Worm (Caenorhabditis elegans) whole organism, young adult: Measurements from ENCODE around the gene B0395.3.

Source experiments
- F10E7.11 ChIP-seq: sonication (generic microtip); optimal IDR thresholded peaks from 2 replicates; lab custom pipeline; 2017; ENCODE audit warnings: mild to moderate bottlenecking, missing genetic modification characterization, moderate library complexity, missing compliant biosample characterization
- F33H1.4 ChIP-seq: fragments of 200-800 bp; sonication (Bioruptor generic); IDR thresholded peaks from 2 replicates; pipeline ENCODE4 v1.3.6; 2022; ENCODE audit warnings: missing genetic modification reagents, missing genetic modification characterization, missing compliant biosample characterization
- F39B2.1 ChIP-seq: fragments of 200-800 bp; sonication (Bioruptor generic); IDR thresholded peaks from 2 replicates; pipeline ENCODE4 v1.3.6; 2022; ENCODE audit warnings: missing genetic modification reagents, missing genetic modification characterization, missing compliant biosample characterization
- F49E8.2 ChIP-seq: sonication (generic microtip); optimal IDR thresholded peaks from 3 replicates; lab custom pipeline; 2017; ENCODE audit warnings: missing genetic modification characterization, mild to moderate bottlenecking, missing compliant biosample characterization, antibody characterized with exemption, moderate library complexity; ENCODE audit not compliant: insufficient read depth
- F52B5.7 ChIP-seq: sonication (generic microtip); optimal IDR thresholded peaks from 2 replicates; lab custom pipeline; 2016; ENCODE audit warnings: mild to moderate bottlenecking, missing genetic modification characterization, missing compliant biosample characterization
- F57A8.1 ChIP-seq: fragments of 200-800 bp; sonication (Bioruptor generic); optimal IDR thresholded peaks from 2 replicates; lab custom pipeline; 2018; ENCODE audit warnings: mild to moderate bottlenecking, missing genetic modification characterization, moderate library complexity, missing compliant biosample characterization
- Y53G8AR.9 ChIP-seq: fragments of 200-800 bp; sonication (Bioruptor generic); conservative IDR thresholded peaks from 2 replicates; pipeline ENCODE4 v1.3.6; 2022; ENCODE audit warnings: missing genetic modification reagents, missing genetic modification characterization, missing compliant biosample characterization
- Y56A3A.18 ChIP-seq: fragments of 200-800 bp; sonication (Bioruptor generic); IDR thresholded peaks from 2 replicates; pipeline ENCODE4 v1.3.6; 2022; ENCODE audit warnings: missing genetic modification reagents, missing genetic modification characterization, missing compliant biosample characterization
- Y79H2A.3 ChIP-seq: fragments of 200-800 bp; sonication (Bioruptor generic); conservative IDR thresholded peaks from 2 replicates; pipeline ENCODE4 v1.3.6; 2022; ENCODE audit warnings: missing genetic modification reagents, missing genetic modification characterization, missing compliant biosample characterization
- Y95B8A.8 ChIP-seq: fragments of 200-800 bp; sonication (Bioruptor generic); IDR thresholded peaks from 2 replicates; pipeline ENCODE4 v1.3.6; 2022; ENCODE audit warnings: missing genetic modification reagents, missing genetic modification characterization, missing compliant biosample characterization
- attf-5 ChIP-seq: fragments of 200-800 bp; sonication (Bioruptor generic); optimal IDR thresholded peaks from 2 replicates; lab custom pipeline; 2018; ENCODE audit warnings: mild to moderate bottlenecking, missing genetic modification characterization, missing compliant biosample characterization
- attf-6 ChIP-seq: fragments of 200-800 bp; sonication (Bioruptor generic); IDR thresholded peaks from 2 replicates; pipeline ENCODE4 v1.3.6; 2022; ENCODE audit warnings: missing genetic modification reagents, missing genetic modification characterization, missing compliant biosample characterization
- cebp-1 ChIP-seq, 2 experiments: fragments of 200-800 bp in 1 of 2; sonication (Bioruptor generic) in 1 of 2; sonication (generic microtip) in 1 of 2; IDR thresholded peaks in 1 of 2; optimal IDR thresholded peaks in 1 of 2; 2 replicates each; pipeline versions ENCODE4 v1.3.6 to Lab custom; 2017 to 2022; ENCODE audit warnings: missing compliant biosample characterization in 2 of 2, missing genetic modification characterization in 2 of 2, mild to moderate bottlenecking in 1 of 2, missing genetic modification reagents in 1 of 2, moderate library complexity in 1 of 2
- cebp-2 ChIP-seq: fragments of 200-800 bp; sonication (Bioruptor generic); IDR thresholded peaks from 2 replicates; pipeline ENCODE4 v1.3.6; 2022; ENCODE audit warnings: missing genetic modification characterization, missing compliant biosample characterization
- ceh-27 ChIP-seq: fragments of 200-800 bp; sonication (Bioruptor generic); optimal IDR thresholded peaks from 2 replicates; lab custom pipeline; 2018; ENCODE audit warnings: mild to moderate bottlenecking, missing genetic modification characterization, moderate library complexity, missing compliant biosample characterization
- ceh-40 ChIP-seq: fragments of 200-800 bp; sonication (Bioruptor generic); IDR thresholded peaks from 2 replicates; pipeline ENCODE4 v1.3.6; 2022; ENCODE audit warnings: missing genetic modification characterization, missing compliant biosample characterization
- chd-7 ChIP-seq: sonication (generic microtip); optimal IDR thresholded peaks from 2 replicates; lab custom pipeline; 2016; ENCODE audit warnings: mild to moderate bottlenecking, missing genetic modification characterization, moderate library complexity, missing compliant biosample characterization
- efl-1 ChIP-seq: fragments of 150-350 bp; optimal IDR thresholded peaks from 2 replicates; lab custom pipeline; 2014; ENCODE audit warnings: missing biosample characterization, missing genetic modification reagents, missing genetic modification characterization
- egl-18 ChIP-seq: fragments of 200-800 bp; sonication (Bioruptor generic); IDR thresholded peaks from 2 replicates; pipeline ENCODE4 v1.3.6; 2022; ENCODE audit warnings: missing genetic modification reagents, missing genetic modification characterization, missing compliant biosample characterization
- egl-44 ChIP-seq: fragments of 200-800 bp; sonication (Bioruptor generic); IDR thresholded peaks from 2 replicates; pipeline ENCODE4 v1.3.6; 2022; ENCODE audit warnings: missing genetic modification reagents, missing genetic modification characterization, missing compliant biosample characterization
- ets-4 ChIP-seq: fragments of 200-800 bp; sonication (Bioruptor generic); optimal IDR thresholded peaks from 2 replicates; lab custom pipeline; 2018; ENCODE audit warnings: mild to moderate bottlenecking, missing genetic modification characterization, missing compliant biosample characterization
- hlh-26 ChIP-seq: fragments of 200-800 bp; sonication (Bioruptor generic); conservative IDR thresholded peaks from 2 replicates; pipeline ENCODE4 v1.3.6; 2022; ENCODE audit warnings: missing genetic modification reagents, missing genetic modification characterization, missing compliant biosample characterization
- hmg-1.2 ChIP-seq: fragments of 200-800 bp; sonication (Bioruptor generic); IDR thresholded peaks from 2 replicates; pipeline ENCODE4 v1.3.6; 2022; ENCODE audit warnings: missing genetic modification reagents, missing genetic modification characterization, missing compliant biosample characterization
- hrde-1 ChIP-seq: sonication (generic microtip); optimal IDR thresholded peaks from 2 replicates; lab custom pipeline; 2016; ENCODE audit warnings: missing genetic modification characterization, mild to moderate bottlenecking, missing compliant biosample characterization, moderate library complexity, missing genotype, missing genetic modification reagents, borderline replicate concordance
- let-607 ChIP-seq, 2 experiments: fragments of 200-800 bp in 1 of 2; sonication (Bioruptor generic) in 1 of 2; sonication (generic microtip) in 1 of 2; optimal IDR thresholded peaks; 2 replicates each; lab custom pipeline; 2016 to 2018; ENCODE audit warnings: mild to moderate bottlenecking in 2 of 2, missing compliant biosample characterization in 2 of 2, missing genetic modification characterization in 2 of 2, moderate library complexity in 2 of 2, missing genotype in 1 of 2
- lin-40 ChIP-seq: sonication (generic microtip); optimal IDR thresholded peaks from 2 replicates; lab custom pipeline; 2016; ENCODE audit warnings: missing genetic modification characterization, mild to moderate bottlenecking, missing compliant biosample characterization, missing genotype, missing genetic modification reagents
- lin-54 ChIP-seq: fragments of 200-800 bp; sonication (Bioruptor generic); optimal IDR thresholded peaks from 2 replicates; lab custom pipeline; 2018; ENCODE audit warnings: mild to moderate bottlenecking, missing genetic modification characterization, missing compliant biosample characterization
- lsl-1 ChIP-seq: fragments of 200-800 bp; sonication (Bioruptor generic); optimal IDR thresholded peaks from 2 replicates; lab custom pipeline; 2018; ENCODE audit warnings: mild to moderate bottlenecking, missing genetic modification characterization, moderate library complexity, missing compliant biosample characterization
- madf-3 ChIP-seq: fragments of 200-800 bp; sonication (Bioruptor generic); IDR thresholded peaks from 2 replicates; pipeline ENCODE4 v1.3.6; 2022; ENCODE audit warnings: missing genetic modification reagents, missing genetic modification characterization, missing compliant biosample characterization
- madf-6 ChIP-seq: fragments of 200-800 bp; sonication (Bioruptor generic); IDR thresholded peaks from 2 replicates; pipeline ENCODE4 v1.3.6; 2022; ENCODE audit warnings: missing genetic modification reagents, missing genetic modification characterization, missing compliant biosample characterization
- mcd-1 ChIP-seq: fragments of 200-800 bp; sonication (Bioruptor generic); IDR thresholded peaks from 2 replicates; pipeline ENCODE4 v1.3.6; 2022; ENCODE audit warnings: missing genetic modification reagents, missing genetic modification characterization, missing compliant biosample characterization
- mel-28 ChIP-seq: sonication (generic microtip); optimal IDR thresholded peaks from 2 replicates; lab custom pipeline; 2016; ENCODE audit warnings: borderline replicate concordance, mild to moderate bottlenecking, missing genetic modification characterization, missing compliant biosample characterization
- nfya-1 ChIP-seq: sonication (generic microtip); optimal IDR thresholded peaks from 2 replicates; lab custom pipeline; 2017; ENCODE audit warnings: antibody characterized with exemption, missing compliant biosample characterization, missing genetic modification characterization, borderline replicate concordance; ENCODE audit not compliant: insufficient read depth
- nfyb-1 ChIP-seq: fragments of 200-800 bp; sonication (Bioruptor generic); IDR thresholded peaks from 2 replicates; pipeline ENCODE4 v1.3.6; 2022; ENCODE audit warnings: missing genetic modification reagents, missing genetic modification characterization, missing compliant biosample characterization
- nhr-120 ChIP-seq: fragments of 200-800 bp; sonication (Bioruptor generic); IDR thresholded peaks from 2 replicates; pipeline ENCODE4 v1.3.6; 2022; ENCODE audit warnings: missing genetic modification characterization, missing compliant biosample characterization
- nhr-80 ChIP-seq: sonication (generic microtip); optimal IDR thresholded peaks from 2 replicates; lab custom pipeline; 2016; ENCODE audit warnings: missing genetic modification characterization, missing compliant biosample characterization
- rec-8 ChIP-seq, 2 experiments: sonication (generic microtip); optimal IDR thresholded peaks; 2 replicates each; lab custom pipeline; 2016; ENCODE audit warnings: mild to moderate bottlenecking in 2 of 2, missing genetic modification characterization in 2 of 2, missing genetic modification reagents in 2 of 2, missing genotype in 2 of 2, missing biosample characterization in 1 of 2, missing compliant biosample characterization in 1 of 2, moderate library complexity in 1 of 2
- repo-1 ChIP-seq: sonication (generic microtip); optimal IDR thresholded peaks from 2 replicates; lab custom pipeline; 2017; ENCODE audit warnings: mild to moderate bottlenecking, missing genetic modification characterization, missing compliant biosample characterization
- snpc-1.3 ChIP-seq: sonication (generic microtip); optimal IDR thresholded peaks from 2 replicates; lab custom pipeline; 2017; ENCODE audit warnings: missing genetic modification characterization, mild to moderate bottlenecking, missing compliant biosample characterization, antibody characterized with exemption, moderate library complexity, missing genotype, missing genetic modification reagents; ENCODE audit not compliant: insufficient read depth
- snpc-4 ChIP-seq, 5 experiments: fragments of 150-350 bp in 1 of 5; sonication (generic microtip) in 4 of 5; optimal IDR thresholded peaks; 2 replicates each; lab custom pipeline; 2014 to 2018; ENCODE audit warnings: missing genetic modification characterization in 5 of 5, missing biosample characterization in 3 of 5, antibody characterized with exemption in 2 of 5, mild to moderate bottlenecking in 2 of 5, missing compliant biosample characterization in 2 of 5, missing genotype in 2 of 5, moderate library complexity in 2 of 5, missing genetic modification reagents in 1 of 5
- tbp1 ChIP-seq: fragments of 200-800 bp; sonication (Bioruptor generic); optimal IDR thresholded peaks from 2 replicates; lab custom pipeline; 2018; ENCODE audit warnings: mild to moderate bottlenecking, missing genetic modification characterization, missing compliant biosample characterization
- tbx-9 ChIP-seq: sonication (generic microtip); optimal IDR thresholded peaks from 2 replicates; lab custom pipeline; 2016; ENCODE audit warnings: borderline replicate concordance, missing genetic modification characterization, inconsistent platforms, missing compliant biosample characterization
- xnd-1 ChIP-seq: sonication (generic microtip); optimal IDR thresholded peaks from 2 replicates; lab custom pipeline; 2016; ENCODE audit warnings: missing genotype, missing genetic modification reagents, missing genetic modification characterization, missing compliant biosample characterization
- zim-3 ChIP-seq: sonication (generic microtip); optimal IDR thresholded peaks from 2 replicates; lab custom pipeline; 2017; ENCODE audit warnings: mild to moderate bottlenecking, missing genetic modification characterization, moderate library complexity, missing compliant biosample characterization
- ztf-18 ChIP-seq: sonication (generic microtip); optimal IDR thresholded peaks from 2 replicates; lab custom pipeline; 2016; ENCODE audit warnings: missing genotype, mild to moderate bottlenecking, missing genetic modification characterization, missing compliant biosample characterization
- ztf-22 ChIP-seq: fragments of 200-800 bp; sonication (Bioruptor generic); optimal IDR thresholded peaks from 2 replicates; lab custom pipeline; 2018; ENCODE audit warnings: mild to moderate bottlenecking, missing genetic modification characterization, moderate library complexity, missing compliant biosample characterization

Gene B0395.3

ce11 chrX:16024558-16024957 lies 15.5 kb downstream of the B0395.3 start:
- TF ChIP-seq efl-1 (GFP tag; lab: Kevin White, UChicago): no peak
- no peak for TF ChIP-seq rec-8 (tag; optimal IDR thresholded peaks at IDR 0.05; lab: Kevin White, UChicago)
- TF ChIP-seq F39B2.1: no peak
- peak; percentile 59 for TF ChIP-seq mcd-1 (GFP tag; lab: Robert Waterston, UW)
- peak; percentile 10 for TF ChIP-seq lin-54 (GFP tag; lab: Kevin White, UChicago)
- TF ChIP-seq hrde-1: no peak
- TF ChIP-seq F49E8.2 (tag; lab: Kevin White, UChicago): no peak
- TF ChIP-seq lsl-1 (GFP tag; lab: Kevin White, UChicago): no peak
- no peak for TF ChIP-seq attf-6 (GFP tag; lab: Robert Waterston, UW)
- TF ChIP-seq madf-6 (GFP tag; lab: Robert Waterston, UW): no peak
- TF ChIP-seq tbx-9: no peak
- peak; percentile 70 for TF ChIP-seq ztf-22 (GFP tag; lab: Kevin White, UChicago)
- TF ChIP-seq egl-44 (GFP tag; lab: Robert Waterston, UW): no peak
- TF ChIP-seq repo-1: peak; percentile 49
- no peak for TF ChIP-seq cebp-2 (GFP tag; lab: Robert Waterston, UW)
- TF ChIP-seq zim-3 (tag; lab: Kevin White, UChicago): no peak
- TF ChIP-seq Y79H2A.3 (GFP tag; lab: Robert Waterston, UW): no peak
- TF ChIP-seq ceh-27 (GFP tag; lab: Kevin White, UChicago): peak; percentile 59
- TF ChIP-seq snpc-1.3: no peak
- no peak for TF ChIP-seq F52B5.7
- no peak for TF ChIP-seq xnd-1 (tag; lab: Kevin White, UChicago)
- TF ChIP-seq ceh-40 (GFP tag; lab: Robert Waterston, UW): no peak
- TF ChIP-seq cebp-1 (GFP tag; IDR thresholded peaks at IDR 0.05; lab: Robert Waterston, UW): 0 out of 2 replicates have a peak, but pooled peaks have one; percentile 28
- peak; percentile 79 for TF ChIP-seq cebp-1 (tag; optimal IDR thresholded peaks at IDR 0.05; lab: Kevin White, UChicago)
- TF ChIP-seq nhr-80 (tag; lab: Kevin White, UChicago): peak; percentile 85
- peak; percentile 75 for TF ChIP-seq chd-7
- peak; percentile 6 for TF ChIP-seq ets-4
- peak; percentile 76; the same call in 1 of the 2 replicates for TF ChIP-seq hmg-1.2 (GFP tag; lab: Robert Waterston, UW)
- peak; percentile 66 for TF ChIP-seq attf-5 (GFP tag; lab: Kevin White, UChicago)
- TF ChIP-seq let-607 (tag; optimal IDR thresholded peaks at IDR 0.05; lab: Kevin White, UChicago): peak in 1 of 2 experiments; percentile 61
- TF ChIP-seq nfya-1: no peak
- TF ChIP-seq F10E7.11 (tag; lab: Kevin White, UChicago): no peak
- peak; percentile 37 for TF ChIP-seq ztf-18
- TF ChIP-seq tbp1 (GFP tag; lab: Kevin White, UChicago): no peak
- peak; percentile 62 for TF ChIP-seq snpc-4 (GFP tag; optimal IDR thresholded peaks at IDR 0.05; lab: Kevin White, UChicago)
- TF ChIP-seq snpc-4 (tag; optimal IDR thresholded peaks at IDR 0.05; lab: Kevin White, UChicago): peak; percentile 67 to 91 (median 82)
- peak; percentile 32 for TF ChIP-seq F57A8.1
- TF ChIP-seq nfyb-1: peak; percentile 82
- TF ChIP-seq hlh-26: no peak
- no peak for TF ChIP-seq Y95B8A.8 (GFP tag; lab: Robert Waterston, UW)
- no peak for TF ChIP-seq mel-28 (tag; lab: Kevin White, UChicago)
- TF ChIP-seq Y56A3A.18 (GFP tag; lab: Robert Waterston, UW): peak; percentile 72; the same call in 1 of the 2 replicates
- TF ChIP-seq lin-40 (tag; lab: Kevin White, UChicago): peak; percentile 67
- no peak for TF ChIP-seq madf-3 (GFP tag; lab: Robert Waterston, UW)
- TF ChIP-seq Y53G8AR.9 (GFP tag; lab: Robert Waterston, UW): peak; percentile 65; the same call in 1 of the 2 replicates
- TF ChIP-seq F33H1.4 (GFP tag; lab: Robert Waterston, UW): no peak
- TF ChIP-seq nhr-120 (GFP tag; lab: Robert Waterston, UW): no peak
- TF ChIP-seq egl-18: no peak
